Worm (Caenorhabditis elegans) whole organism, young adult: ENCODE measurements around the gene B0416.3.

Source experiments
- B0336.3 ChIP-seq: fragments of 200-800 bp; sonication (Bioruptor generic); IDR thresholded peaks from 2 replicates; pipeline ENCODE4 v1.3.6; 2022; ENCODE audit warnings: missing genetic modification characterization, missing compliant biosample characterization
- C06A6.2 ChIP-seq: fragments of 200-800 bp; sonication (Bioruptor generic); conservative IDR thresholded peaks from 2 replicates; pipeline ENCODE4 v1.3.6; 2022; ENCODE audit warnings: missing genetic modification characterization, missing compliant biosample characterization
- F37B4.10 ChIP-seq: fragments of 200-800 bp; sonication (Bioruptor generic); IDR thresholded peaks from 2 replicates; pipeline ENCODE4 v1.3.6; 2022; ENCODE audit warnings: missing genetic modification characterization, missing compliant biosample characterization
- F49E8.2 ChIP-seq: sonication (generic microtip); optimal IDR thresholded peaks from 3 replicates; lab custom pipeline; 2017; ENCODE audit warnings: missing genetic modification characterization, mild to moderate bottlenecking, missing compliant biosample characterization, antibody characterized with exemption, moderate library complexity; ENCODE audit not compliant: insufficient read depth
- K12H6.12 ChIP-seq: fragments of 200-800 bp; sonication (Bioruptor generic); optimal IDR thresholded peaks from 2 replicates; lab custom pipeline; 2018; ENCODE audit warnings: mild to moderate bottlenecking, missing genetic modification characterization, missing compliant biosample characterization
- attf-5 ChIP-seq: fragments of 200-800 bp; sonication (Bioruptor generic); optimal IDR thresholded peaks from 2 replicates; lab custom pipeline; 2018; ENCODE audit warnings: mild to moderate bottlenecking, missing genetic modification characterization, missing compliant biosample characterization
- ceh-40 ChIP-seq: fragments of 200-800 bp; sonication (Bioruptor generic); IDR thresholded peaks from 2 replicates; pipeline ENCODE4 v1.3.6; 2022; ENCODE audit warnings: missing genetic modification characterization, missing compliant biosample characterization
- efl-1 ChIP-seq: fragments of 150-350 bp; optimal IDR thresholded peaks from 2 replicates; lab custom pipeline; 2014; ENCODE audit warnings: missing biosample characterization, missing genetic modification reagents, missing genetic modification characterization
- hlh-12 ChIP-seq: sonication (generic microtip); optimal IDR thresholded peaks from 2 replicates; lab custom pipeline; 2016; ENCODE audit warnings: missing genetic modification characterization, missing compliant biosample characterization
- nhr-90 ChIP-seq: sonication (generic microtip); optimal IDR thresholded peaks from 2 replicates; lab custom pipeline; 2016; ENCODE audit warnings: missing genotype, mild to moderate bottlenecking, missing genetic modification characterization, missing compliant biosample characterization

DNA sequence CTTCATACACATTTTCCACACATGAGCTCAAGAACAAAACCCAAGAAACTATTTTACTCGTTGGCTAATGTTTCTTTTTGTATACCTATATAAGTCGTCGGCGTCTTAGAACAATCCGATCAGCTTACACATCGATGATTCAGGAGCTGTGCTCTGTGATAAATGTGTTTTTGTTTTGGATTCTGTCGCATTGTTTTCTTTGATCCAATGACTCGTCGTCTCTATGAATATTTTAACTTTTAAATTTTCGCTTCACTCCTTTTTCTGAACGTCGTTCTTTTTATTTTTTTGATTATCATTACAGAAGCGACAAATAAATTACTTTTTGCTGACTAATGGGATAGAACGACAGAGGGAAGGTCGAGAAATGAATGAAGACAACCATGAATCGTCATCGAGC, at the start of gene B0416.3:
- no peak for TF ChIP-seq efl-1 (GFP tag; lab: Kevin White, UChicago)
- TF ChIP-seq F37B4.10 (GFP tag; lab: Robert Waterston, UW): no peak
- TF ChIP-seq K12H6.12 (tag; lab: Kevin White, UChicago): no peak
- no peak for TF ChIP-seq B0336.3 (GFP tag; lab: Robert Waterston, UW)
- TF ChIP-seq attf-5 (GFP tag; lab: Kevin White, UChicago): no peak
- TF ChIP-seq nhr-90 (tag; lab: Kevin White, UChicago): no peak
- TF ChIP-seq F49E8.2 (tag; lab: Kevin White, UChicago): no peak
- TF ChIP-seq hlh-12 (tag; lab: Kevin White, UChicago): no peak
- TF ChIP-seq ceh-40 (GFP tag; lab: Robert Waterston, UW): no peak
- no peak for TF ChIP-seq C06A6.2 (GFP tag; lab: Robert Waterston, UW)
